Worm (Caenorhabditis elegans): ENCODE data around the gene let-754.
"Not testable (repeated sequence)": the region's sequence is repeated elsewhere in the genome, so short reads cannot be mapped to it uniquely, and the experiment has no call there.

The let-754 gene

DNA sequence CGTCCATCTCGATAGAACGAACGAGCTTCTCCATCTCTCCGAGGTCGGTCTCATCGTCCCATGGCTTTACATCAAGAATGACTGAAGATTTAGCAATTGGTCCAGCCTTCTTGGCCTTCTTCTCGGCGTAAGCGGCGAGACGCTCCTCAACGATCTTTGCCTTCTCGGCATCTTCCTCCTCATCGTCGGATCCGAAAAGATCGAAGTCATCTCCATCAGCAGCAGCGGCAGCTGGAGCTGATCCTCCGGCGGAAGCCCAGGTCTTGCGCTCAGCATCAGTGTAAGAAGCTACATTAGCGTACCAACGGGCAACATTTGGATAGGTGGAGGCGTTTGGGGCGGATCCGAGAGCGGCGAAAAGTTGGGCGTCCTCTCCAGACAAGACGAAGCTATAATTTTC is 19.6 kb upstream of the let-754 start:
- TF ChIP-seq irx-1 (tag; optimal IDR thresholded peaks at IDR 0.05) (no peak), snu-23 (GFP tag; optimal IDR thresholded peaks at IDR 0.05) (no peak), ets-5 (GFP tag; IDR thresholded peaks at IDR 0.05) (no peak), nhr-71 (tag; optimal IDR thresholded peaks at IDR 0.05) (no peak), tlp-1 (tag; optimal IDR thresholded peaks at IDR 0.05) (no peak), grh-1 (GFP tag; IDR thresholded peaks at IDR 0.05) (no peak), nhr-47 (tag; optimal IDR thresholded peaks at IDR 0.05) (no peak), lin-35 (GFP tag; optimal IDR thresholded peaks at IDR 0.05) (no peak), mdl-1 (tag; optimal IDR thresholded peaks at IDR 0.05) (no peak), mef-2 (tag; optimal IDR thresholded peaks at IDR 0.05) (no peak), swsn-7 (tag; optimal IDR thresholded peaks at IDR 0.05) (no peak), sox-4 (tag; optimal IDR thresholded peaks at IDR 0.05) (no peak), nhr-90 (tag; optimal IDR thresholded peaks at IDR 0.05; ENCODE audit: poor library complexity) (no peak), nhr-76 (tag; optimal IDR thresholded peaks at IDR 0.05) (no peak), pqm-1 (tag; optimal IDR thresholded peaks at IDR 0.05) (no peak)

DNA sequence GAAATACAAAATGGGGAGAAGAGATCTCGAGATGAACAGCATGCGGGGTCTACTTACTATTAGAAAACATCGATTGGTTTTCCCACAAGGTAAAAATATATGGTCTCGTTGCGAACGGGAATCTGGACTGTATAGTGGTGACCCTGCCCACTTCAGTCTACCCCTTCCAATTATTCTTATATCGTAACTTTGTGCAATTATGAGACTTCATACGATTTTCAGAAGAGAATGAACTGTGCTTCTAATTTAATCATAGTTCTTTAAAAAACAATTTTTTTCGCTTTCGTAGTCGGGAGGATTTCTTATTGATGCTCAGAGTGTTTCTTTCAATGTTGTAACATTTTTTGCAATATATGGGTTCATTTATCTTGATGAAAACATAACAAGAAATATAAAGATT is 19.0 kb upstream of the let-754 start, which contains the start of gene F54H12.5:
Gene F54H12.5 (minus strand): TSS at position 101 of the 400 bp plus-strand sequence.
- TF ChIP-seq nhr-28 (tag; optimal IDR thresholded peaks at IDR 0.05) (no peak), nhr-237 (tag; optimal IDR thresholded peaks at IDR 0.05) (no peak), ceh-88 (GFP tag; IDR thresholded peaks at IDR 0.05) (no peak), lsy-2 (tag; optimal IDR thresholded peaks at IDR 0.05) (peak in 1 of 2 experiments; percentile 29), nhr-71 (tag; optimal IDR thresholded peaks at IDR 0.05) (peak; percentile 5), nhr-85 (tag) (no peak), lin-15B (tag; optimal IDR thresholded peaks at IDR 0.05) (no peak)

DNA sequence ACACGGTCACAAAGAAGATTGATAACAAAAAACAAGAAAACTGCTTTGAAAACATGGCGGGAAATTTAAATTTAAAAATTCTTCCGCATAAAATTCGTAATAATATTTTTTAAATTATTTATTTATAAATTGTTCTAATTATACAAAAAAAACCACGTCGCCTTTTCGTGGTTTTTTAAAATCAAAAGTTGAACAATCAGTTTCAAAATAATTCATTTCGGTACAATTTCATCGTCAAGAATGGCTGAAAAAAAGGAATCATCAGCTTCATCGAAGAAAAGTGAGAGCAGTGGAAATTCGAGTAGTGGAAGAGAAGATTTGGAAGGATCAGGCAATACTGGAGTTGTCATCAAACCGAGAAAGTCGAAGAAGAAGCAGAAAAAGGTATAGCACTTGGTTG is 16.0 kb upstream of the let-754 start, which contains the start of the genes F54H12.8 and F54H12.7:
Gene F54H12.8 (minus strand): TSS at position 101 of the 400 bp plus-strand sequence.
Gene F54H12.7 (plus strand): TSS at position 229 of the 400 bp plus-strand sequence.
- no peak for TF ChIP-seq ets-5 (GFP tag; IDR thresholded peaks at IDR 0.05)
- no peak for TF ChIP-seq sptf-1 (tag; optimal IDR thresholded peaks at IDR 0.05)
- no peak for TF ChIP-seq aha-1 (tag; optimal IDR thresholded peaks at IDR 0.05)

DNA sequence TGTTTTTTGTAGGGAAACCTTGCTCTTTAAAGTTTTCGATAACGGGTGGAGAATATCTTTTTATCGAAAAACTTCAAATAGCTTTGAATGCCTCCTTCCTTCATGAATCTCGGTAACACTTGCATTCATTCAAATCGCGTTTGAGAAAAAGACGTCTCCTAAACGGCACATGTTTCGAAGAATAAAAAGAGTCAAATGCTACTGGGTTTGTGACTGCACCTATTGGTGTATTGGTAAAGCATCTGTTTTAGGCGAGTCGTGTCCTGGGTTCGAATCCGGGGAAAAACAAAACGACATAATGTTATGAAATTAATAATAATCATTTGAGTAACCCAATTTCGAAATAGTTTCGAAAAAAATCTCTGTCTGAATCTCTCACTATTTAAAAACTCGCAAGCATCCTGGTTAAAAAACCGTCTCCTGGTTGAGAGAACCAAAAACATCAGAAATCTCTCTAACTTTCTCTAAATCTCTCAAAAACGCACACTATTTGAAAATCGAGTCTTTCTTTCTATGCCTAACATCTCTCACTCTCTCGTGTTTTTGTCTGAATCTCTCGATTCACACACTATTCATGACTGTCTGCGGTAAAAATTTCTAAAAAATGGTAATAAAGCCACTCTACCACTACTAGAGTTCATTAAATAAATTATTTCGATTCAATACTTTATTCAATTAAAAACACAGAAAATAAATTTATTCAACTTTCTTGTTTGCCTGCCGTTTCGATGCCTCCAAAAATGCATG is 13.0 kb upstream of the let-754 start:
- TF ChIP-seq dsc-1 (tag; optimal IDR thresholded peaks at IDR 0.05) = peak; percentile 35
- 0 out of 2 replicates have a peak, but pooled peaks have one; percentile 18 for TF ChIP-seq nhr-19 (GFP tag; conservative IDR thresholded peaks at IDR 0.05)

DNA sequence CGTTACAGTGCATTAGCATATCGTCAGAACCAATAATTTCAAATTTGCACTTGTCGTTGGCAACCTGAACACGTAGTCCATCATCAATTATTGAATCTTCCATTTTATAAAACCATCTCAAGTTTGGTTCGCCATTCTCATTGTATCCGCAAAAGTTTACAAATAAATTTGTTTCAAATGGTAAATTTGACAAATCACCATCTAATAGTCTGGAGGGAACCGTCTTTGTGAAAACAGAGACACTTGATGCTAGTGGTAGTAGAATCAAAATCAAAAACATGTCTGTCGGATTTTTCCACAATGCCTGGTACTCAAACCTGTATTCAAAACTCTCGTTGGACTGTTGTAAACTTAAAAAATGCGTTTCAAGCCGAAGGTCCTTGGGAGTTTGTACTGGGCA is 11.2 kb upstream of the let-754 start, which contains the start of gene F54H12.2:
Gene F54H12.2 (plus strand): TSS at position 301 of the 400 bp plus-strand sequence.
- TF ChIP-seq C34B4.2, nhr-47, nhr-71 (tag; optimal IDR thresholded peaks at IDR 0.05): not testable (repeated sequence)

DNA sequence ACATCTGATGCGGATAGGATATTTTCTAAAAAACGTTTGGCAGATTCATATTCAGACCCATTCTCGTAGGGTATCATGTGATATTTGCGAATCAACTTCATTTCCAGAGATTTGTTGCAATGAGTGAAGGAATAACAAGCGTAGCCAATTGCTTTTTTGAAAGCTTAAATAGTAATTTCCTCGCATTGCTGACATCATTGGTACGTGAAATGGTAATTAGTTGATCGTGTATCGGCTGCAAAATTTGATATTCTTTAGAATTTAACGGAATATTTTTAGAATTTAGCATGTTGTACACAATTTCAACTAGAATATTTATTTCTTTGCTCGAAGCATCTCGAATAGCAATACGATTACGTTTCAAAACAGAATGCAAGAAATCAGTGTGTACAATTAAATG is 9.5 kb upstream of the let-754 start, which contains the start of gene F54H12.4:
Gene F54H12.4 (minus strand): TSS at position 101 of the 400 bp plus-strand sequence.
- not testable (repeated sequence) for TF ChIP-seq C16A3.4 (tag; optimal IDR thresholded peaks at IDR 0.05); snu-23 (GFP tag; optimal IDR thresholded peaks at IDR 0.05); pag-3 (tag; optimal IDR thresholded peaks at IDR 0.05; ENCODE audit: borderline replicate concordance, insufficient read depth)
